Worm (Caenorhabditis elegans) whole organism, midembryonic: Measurements from ENCODE around the gene snx-13.
A peak's percentile ranks its signal among the peaks of the same experiment; 100 is the strongest.

ENCODE experiments used
- T22C8.4 ChIP-seq: fragments of 200-800 bp; sonication (Bioruptor generic); IDR thresholded peaks from 2 replicates; pipeline ENCODE4 v1.3.6; 2022; ENCODE audit warnings: missing genetic modification characterization, missing compliant biosample characterization
- flt-1 ChIP-seq: fragments of 200-800 bp; sonication (Bioruptor generic); IDR thresholded peaks from 2 replicates; pipeline ENCODE4 v1.3.6; 2022; ENCODE audit warnings: missing genetic modification characterization, missing compliant biosample characterization
- med-1 ChIP-seq: sonication (generic microtip); optimal IDR thresholded peaks from 2 replicates; lab custom pipeline; 2017; ENCODE audit warnings: missing genetic modification characterization, mild to moderate bottlenecking, missing compliant biosample characterization, antibody characterized with exemption, missing genetic modification reagents; ENCODE audit not compliant: insufficient read depth
- ref-1 ChIP-seq: fragments of 200-800 bp; sonication (Bioruptor generic); conservative IDR thresholded peaks from 2 replicates; pipeline ENCODE4 v1.3.6; 2022; ENCODE audit warnings: missing genetic modification reagents, missing genetic modification characterization, missing compliant biosample characterization
- tab-1 ChIP-seq: fragments of 200-800 bp; sonication (Bioruptor generic); IDR thresholded peaks from 2 replicates; pipeline ENCODE4 v1.3.6; 2022; ENCODE audit warnings: missing genetic modification characterization, missing compliant biosample characterization
- ztf-23 ChIP-seq: fragments of 200-800 bp; sonication (Bioruptor generic); IDR thresholded peaks from 2 replicates; pipeline ENCODE4 v1.3.6; 2022; ENCODE audit warnings: missing genetic modification reagents, missing genetic modification characterization, missing compliant biosample characterization
- ztf-29 ChIP-seq: fragments of 200-800 bp; sonication (Bioruptor generic); IDR thresholded peaks from 2 replicates; pipeline ENCODE4 v1.3.6; 2022; ENCODE audit warnings: missing genetic modification reagents, missing genetic modification characterization, missing compliant biosample characterization

DNA sequence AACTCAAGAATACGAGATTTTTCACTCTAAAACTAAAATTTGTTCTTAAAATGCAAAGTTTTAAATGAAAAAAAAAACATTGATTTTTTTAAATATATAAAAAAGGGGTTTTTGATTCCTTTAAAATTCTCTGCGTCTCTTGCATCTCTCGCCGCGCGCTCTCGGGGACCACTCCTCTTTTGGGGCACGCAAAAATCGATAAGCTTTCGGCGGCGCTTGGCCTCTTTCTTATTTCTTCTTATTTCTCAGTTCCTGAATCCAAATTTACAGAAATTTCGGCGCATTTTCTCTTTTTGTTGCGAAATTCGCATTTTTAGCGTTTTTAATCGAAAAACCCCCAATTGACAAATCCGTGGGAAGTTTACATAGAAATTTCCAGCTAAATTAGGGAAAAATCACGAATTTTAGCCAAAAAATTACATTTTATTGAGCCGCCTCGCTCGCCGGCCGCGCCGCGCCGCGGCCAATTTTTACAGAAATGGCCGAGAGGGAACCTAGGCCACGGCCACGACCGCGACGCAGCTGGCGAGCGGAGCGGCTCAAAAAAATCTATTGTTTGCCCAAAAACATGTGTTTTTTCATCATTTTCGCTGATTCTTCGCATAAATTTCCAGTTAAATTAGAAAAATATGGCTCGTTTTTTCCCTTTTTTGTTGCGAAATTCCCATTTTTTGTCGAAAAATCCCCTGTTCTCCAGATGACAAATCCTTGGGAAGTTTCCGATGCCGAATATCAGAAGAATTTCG, 31.9 kb upstream of the snx-13 start, which contains the start of gene itsn-1:
- TF ChIP-seq tab-1 (GFP tag; lab: Robert Waterston, UW) (no peak), flt-1 (GFP tag; lab: Robert Waterston, UW) (no peak), T22C8.4 (GFP tag; lab: Robert Waterston, UW) (peak; percentile 47; the same call in 1 of the 2 replicates), ref-1 (GFP tag; lab: Robert Waterston, UW) (no peak), ztf-23 (GFP tag; lab: Robert Waterston, UW) (no peak), ztf-29 (GFP tag; lab: Robert Waterston, UW) (no peak), med-1 (no peak)
